Fruit fly (Drosophila melanogaster) whole organism, embryonic: ENCODE data around the gene MESK4.

Experiments used
- CG16813 ChIP-seq: fragments of 200-800 bp; sonication (Bioruptor generic); IDR thresholded peaks from 3 replicates; pipeline ENCODE4 v1.3.6; 2022; ENCODE audit warnings: missing biosample characterization, missing genetic modification characterization; ENCODE audit not compliant: partially characterized antibody
- CG16815 ChIP-seq: fragments of 200-800 bp; sonication (Bioruptor generic); optimal IDR thresholded peaks from 3 replicates; lab custom pipeline; 2017; ENCODE audit warnings: missing biosample characterization, mild to moderate bottlenecking, missing genetic modification characterization
- CG18476 ChIP-seq: fragments of 200-800 bp; sonication (Bioruptor generic); optimal IDR thresholded peaks from 2 replicates; lab custom pipeline; 2016; ENCODE audit warnings: missing biosample characterization, mild to moderate bottlenecking, missing genetic modification characterization
- CG18764 ChIP-seq: fragments of 200-800 bp; sonication (Bioruptor generic); optimal IDR thresholded peaks from 3 replicates; lab custom pipeline; 2016; ENCODE audit warnings: missing biosample characterization, missing genetic modification characterization
- CG30403 ChIP-seq: fragments of 200-800 bp; sonication (Bioruptor generic); optimal IDR thresholded peaks from 3 replicates; lab custom pipeline; 2016; ENCODE audit warnings: missing biosample characterization, missing genetic modification characterization
- CG31441 ChIP-seq: fragments of 200-800 bp; sonication (Bioruptor generic); IDR thresholded peaks from 2 replicates; pipeline ENCODE4 v1.3.6; 2022; ENCODE audit warnings: missing biosample characterization, missing genetic modification characterization
- CG7745 ChIP-seq: fragments of 200-800 bp; sonication (Bioruptor generic); optimal IDR thresholded peaks from 2 replicates; lab custom pipeline; 2018; ENCODE audit warnings: missing biosample characterization, mild to moderate bottlenecking, missing genetic modification characterization, moderate library complexity
- CG7786 ChIP-seq: fragments of 200-800 bp; sonication (Bioruptor generic); optimal IDR thresholded peaks from 2 replicates; lab custom pipeline; 2016; ENCODE audit warnings: missing biosample characterization, missing genetic modification characterization
- HLH3B ChIP-seq: fragments of 200-800 bp; sonication (Bioruptor generic); IDR thresholded peaks from 2 replicates; pipeline ENCODE4 v1.3.6; 2022; ENCODE audit warnings: missing biosample characterization, missing genetic modification characterization
- Hr51 ChIP-seq, 2 experiments: fragments of 200-800 bp; sonication (Bioruptor generic); optimal IDR thresholded peaks; 2 replicates in 1 of 2; 3 replicates in 1 of 2; lab custom pipeline; 2016 to 2018; ENCODE audit warnings: missing biosample characterization in 2 of 2, missing genetic modification characterization in 2 of 2, mild to moderate bottlenecking in 1 of 2, moderate library complexity in 1 of 2
- ro ChIP-seq: fragments of 200-800 bp; sonication (Bioruptor generic); IDR thresholded peaks from 2 replicates; pipeline ENCODE4 v1.3.6; 2022; ENCODE audit warnings: missing biosample characterization, missing genetic modification characterization

- TF ChIP-seq CG31441 (GFP tag; lab: Robert Waterston, UW) (no peak), ro (GFP tag; lab: Robert Waterston, UW) (no peak), CG7745 (no peak), CG30403 (no peak), CG18476 (GFP tag; lab: Kevin White, UChicago) (no peak), CG7786 (no peak), HLH3B (GFP tag; lab: Robert Waterston, UW) (no peak), Hr51 (GFP tag; optimal IDR thresholded peaks at IDR 0.05; lab: Kevin White, UChicago) (no peak), CG16813 (GFP tag; lab: Robert Waterston, UW) (no peak), CG16815 (GFP tag; lab: Kevin White, UChicago) (no peak), CG18764 (GFP tag; lab: Kevin White, UChicago) (no peak)
These were observed 39.8 kb downstream of the MESK4 start, which contains the start of gene CG5225 for dm6 chr3R:17028393-17028792.
